Worm (Caenorhabditis elegans): ENCODE measurements around the gene Y46D2A.2.

DNA sequence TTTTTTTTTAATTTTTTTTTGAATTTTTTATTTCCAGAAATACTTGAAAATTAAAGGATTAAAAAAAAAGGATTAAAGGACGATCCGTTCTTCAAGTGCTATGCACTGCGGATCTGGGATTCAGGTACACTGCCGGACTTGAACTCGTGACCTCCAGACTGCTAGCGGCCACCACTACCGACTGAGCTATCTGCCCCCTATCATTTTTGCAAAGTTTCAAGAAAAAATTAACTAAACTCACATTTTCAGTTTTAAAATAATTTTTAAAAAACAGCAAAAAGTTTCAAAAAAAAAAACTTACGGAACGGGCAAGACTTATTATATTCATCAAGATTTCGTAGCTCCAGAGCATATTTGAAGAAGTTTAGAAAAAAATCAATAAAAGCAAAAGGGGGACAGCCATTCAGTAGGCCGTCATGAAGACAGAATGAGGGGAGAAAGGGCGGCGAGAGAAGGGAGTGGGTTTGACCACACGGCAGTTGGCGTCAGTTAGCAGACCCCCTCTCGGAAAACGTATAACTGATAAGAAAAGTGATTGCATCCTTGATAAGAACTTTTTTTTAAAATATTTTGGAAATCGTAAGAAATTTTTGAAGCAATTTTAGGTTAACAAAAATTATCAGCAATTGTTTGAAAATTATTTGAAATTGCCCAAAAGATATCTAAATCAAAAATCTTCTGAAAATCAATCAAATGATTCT is 12.0 kb downstream of the Y46D2A.2 start:
- no peak for TF ChIP-seq ces-1 (GFP tag; optimal IDR thresholded peaks at IDR 0.05)
- no peak for TF ChIP-seq pha-4 (tag; optimal IDR thresholded peaks at IDR 0.05)
- TF ChIP-seq lsy-2 (tag; optimal IDR thresholded peaks at IDR 0.05) = no peak
- TF ChIP-seq snpc-4 (tag; optimal IDR thresholded peaks at IDR 0.05) = no peak
- TF ChIP-seq nhr-76 (tag; optimal IDR thresholded peaks at IDR 0.05) = no peak
- TF ChIP-seq mep-1 (tag; optimal IDR thresholded peaks at IDR 0.05) = no peak
- TF ChIP-seq M03D4.4 (tag; optimal IDR thresholded peaks at IDR 0.05) = no peak
- no peak for TF ChIP-seq ztf-11 (tag; optimal IDR thresholded peaks at IDR 0.05)
- TF ChIP-seq nhr-237 (tag; optimal IDR thresholded peaks at IDR 0.05) = no peak
- TF ChIP-seq mls-2 (tag; optimal IDR thresholded peaks at IDR 0.05) = no peak

Data from whole organism, mixed stage, embryonic.